Worm (Caenorhabditis elegans): ENCODE measurements around the gene vps-22.

The vps-22 gene

ce11 chrIII:4962393-4962792 is at the start of gene vps-22:
Gene vps-22, minus strand, starts transcription at chrIII:4962493.
- no peak for TF ChIP-seq ces-1 (GFP tag; optimal IDR thresholded peaks at IDR 0.05)
- TF ChIP-seq madf-5 (GFP tag; IDR thresholded peaks at IDR 0.05), result no peak
- TF ChIP-seq hif-1 (tag; optimal IDR thresholded peaks at IDR 0.05), result no peak
- TF ChIP-seq snpc-1.2 (GFP tag; IDR thresholded peaks at IDR 0.05), result no peak
- no peak for TF ChIP-seq Y5F2A.4 (GFP tag; optimal IDR thresholded peaks at IDR 0.05)
- TF ChIP-seq unc-62 (GFP tag; optimal IDR thresholded peaks at IDR 0.05 in 1 of 2), result no peak
- TF ChIP-seq unc-62 (tag; optimal IDR thresholded peaks at IDR 0.05), result no peak
- TF ChIP-seq zfp-2 (tag; optimal IDR thresholded peaks at IDR 0.05), result no peak
- no peak for TF ChIP-seq ztf-11 (tag; optimal IDR thresholded peaks at IDR 0.05)
- no peak for TF ChIP-seq nhr-11 (tag; optimal IDR thresholded peaks at IDR 0.05)
- no peak for TF ChIP-seq ZK337.2 (GFP tag; IDR thresholded peaks at IDR 0.05)
- no peak for TF ChIP-seq ceh-82 (tag; optimal IDR thresholded peaks at IDR 0.05)
- TF ChIP-seq nhr-6 (tag; optimal IDR thresholded peaks at IDR 0.05), result no peak
- TF ChIP-seq ceh-32 (tag; optimal IDR thresholded peaks at IDR 0.05; ENCODE audit: poor library complexity), result no peak

DNA sequence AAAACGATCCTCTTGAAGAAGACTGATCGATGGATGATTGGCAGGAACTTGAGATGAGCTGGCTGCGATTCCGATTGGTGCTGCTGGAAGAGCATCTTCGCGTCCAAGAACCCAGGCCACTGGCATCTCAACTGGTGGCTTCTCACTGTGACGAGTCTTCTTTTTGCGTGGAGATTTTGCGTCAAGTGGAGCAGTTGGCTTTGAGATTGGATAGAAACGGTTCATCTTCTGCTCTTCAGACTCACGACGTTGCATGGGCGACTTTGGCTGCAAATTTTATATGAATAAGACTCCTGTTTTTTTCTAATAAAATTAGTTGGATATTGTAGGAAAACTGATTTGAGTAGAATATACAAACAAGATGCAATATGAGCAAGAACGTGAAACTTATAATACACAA is 48.4 kb upstream of the vps-22 start:
- TF ChIP-seq lin-38 (GFP tag; IDR thresholded peaks at IDR 0.05) (peak; percentile 32; the same call in 1 of the 2 replicates), aha-1 (tag) (peak; percentile 83), hlh-11 (tag; optimal IDR thresholded peaks at IDR 0.05) (no peak), set-16 (GFP tag; IDR thresholded peaks at IDR 0.05) (peak; percentile 13; the same call in 1 of the 2 replicates), ceh-28 (tag; optimal IDR thresholded peaks at IDR 0.05) (no peak), unc-62 (GFP tag; optimal IDR thresholded peaks at IDR 0.05 in 1 of 2) (peak in 1 of 2 experiments; percentile 96), unc-62 (tag; optimal IDR thresholded peaks at IDR 0.05) (no peak), skn-1 (tag; optimal IDR thresholded peaks at IDR 0.05) (no peak), sdz-12 (GFP tag; optimal IDR thresholded peaks at IDR 0.05) (no peak)

DNA sequence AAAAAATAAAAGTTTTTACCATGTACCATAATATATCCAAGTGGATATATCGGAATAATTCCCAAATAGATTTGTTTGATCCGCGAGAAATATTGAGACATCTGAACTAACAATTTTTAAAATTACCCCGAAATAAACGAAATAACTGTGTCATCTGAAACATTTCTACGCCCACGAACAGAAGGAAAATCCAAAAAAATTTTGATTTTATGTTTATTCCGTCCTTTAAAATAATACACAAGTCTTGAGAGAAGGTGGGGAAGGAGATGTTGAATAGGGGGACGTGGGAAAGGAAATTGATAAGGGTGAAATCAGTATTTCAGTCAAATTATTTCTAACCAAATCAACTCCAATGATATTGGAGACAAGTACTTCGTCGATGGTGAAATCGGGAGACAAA is 46.4 kb upstream of the vps-22 start, which contains the start of gene R144.11:
Gene R144.11 (minus strand): TSS at position 101 of the 400 bp plus-strand sequence.
- TF ChIP-seq ama-1 (optimal IDR thresholded peaks at IDR 0.05) (no peak), hmg-1.1 (GFP tag; IDR thresholded peaks at IDR 0.05) (no peak), dmd-6 (GFP tag; IDR thresholded peaks at IDR 0.05) (no peak), T26A8.4 (GFP tag; IDR thresholded peaks at IDR 0.05) (no peak), lsy-2 (tag; optimal IDR thresholded peaks at IDR 0.05) (no peak), Y48G9A.11 (GFP tag; IDR thresholded peaks at IDR 0.05) (no peak)

- TF ChIP-seq hif-1 (tag; optimal IDR thresholded peaks at IDR 0.05), result no peak
- TF ChIP-seq jun-1 (tag; optimal IDR thresholded peaks at IDR 0.05), result no peak
- no peak for TF ChIP-seq F26F4.8 (GFP tag; conservative IDR thresholded peaks at IDR 0.05)
- TF ChIP-seq sdz-12 (GFP tag; optimal IDR thresholded peaks at IDR 0.05), result no peak
- no peak for TF ChIP-seq mdl-1 (tag; optimal IDR thresholded peaks at IDR 0.05)
- TF ChIP-seq dpl-1 (GFP tag; optimal IDR thresholded peaks at IDR 0.05), result no peak
- no peak for TF ChIP-seq ZK546.5 (tag; optimal IDR thresholded peaks at IDR 0.05)
- TF ChIP-seq mxl-3 (GFP tag; optimal IDR thresholded peaks at IDR 0.05), result no peak
- no peak for TF ChIP-seq pha-4 (GFP tag; IDR thresholded peaks at IDR 0.05)
- TF ChIP-seq pha-4 (tag; optimal IDR thresholded peaks at IDR 0.05), result no peak
- TF ChIP-seq F49E8.2 (tag; optimal IDR thresholded peaks at IDR 0.05; ENCODE audit: borderline replicate concordance), result no peak
- TF ChIP-seq ctbp-1 (GFP tag; IDR thresholded peaks at IDR 0.05), result no peak
- TF ChIP-seq F10B5.3 (tag; optimal IDR thresholded peaks at IDR 0.05), result no peak
- no peak for TF ChIP-seq arid-1 (GFP tag; conservative IDR thresholded peaks at IDR 0.05)
- TF ChIP-seq mdt-29 (GFP tag; IDR thresholded peaks at IDR 0.05), result no peak
- TF ChIP-seq aly-2 (tag; optimal IDR thresholded peaks at IDR 0.05), result no peak
Observed at ce11 chrIII:5006881-5007280, 44.6 kb upstream of the vps-22 start, which contains the start of gene R144.12. Gene R144.12, minus strand, starts transcription at chrIII:5006981.
